Fruit fly (Drosophila melanogaster) whole organism, prepupa: ENCODE results near the gene CG43732.

ENCODE experiments used
- CG11294 ChIP-seq: fragments of 200-800 bp; sonication (Bioruptor generic); IDR thresholded peaks from 2 replicates; pipeline ENCODE4 v1.3.6; 2022; ENCODE audit warnings: missing biosample characterization, missing genetic modification characterization
- CG4318 ChIP-seq: fragments of 200-800 bp; sonication (Bioruptor generic); optimal IDR thresholded peaks from 3 replicates; lab custom pipeline; 2017; ENCODE audit warnings: missing biosample characterization, mild to moderate bottlenecking, missing genetic modification characterization
- CG6808 ChIP-seq: fragments of 200-800 bp; sonication (Bioruptor generic); optimal IDR thresholded peaks from 3 replicates; lab custom pipeline; 2017; ENCODE audit warnings: missing biosample characterization, missing genetic modification characterization, mild to moderate bottlenecking, moderate library complexity, missing genetic modification reagents
- CG8632 ChIP-seq: fragments of 200-800 bp; sonication (Bioruptor generic); optimal IDR thresholded peaks from 3 replicates; lab custom pipeline; 2016; ENCODE audit warnings: missing biosample characterization, missing genetic modification characterization
- CG9139 ChIP-seq: fragments of 200-800 bp; sonication (Bioruptor generic); optimal IDR thresholded peaks from 3 replicates; lab custom pipeline; 2017; ENCODE audit warnings: missing biosample characterization, mild to moderate bottlenecking, missing genetic modification characterization
- Hr4 ChIP-seq: fragments of 200-800 bp; sonication (Bioruptor generic); optimal IDR thresholded peaks from 3 replicates; lab custom pipeline; 2016; ENCODE audit warnings: missing biosample characterization, missing genetic modification characterization
- OdsH ChIP-seq: fragments of 200-800 bp; sonication (Bioruptor generic); optimal IDR thresholded peaks from 3 replicates; lab custom pipeline; 2016; ENCODE audit warnings: missing biosample characterization, missing genetic modification characterization
- Sox102F ChIP-seq: fragments of 200-800 bp; sonication (Bioruptor generic); optimal IDR thresholded peaks from 2 replicates; lab custom pipeline; 2016; ENCODE audit warnings: missing biosample characterization, mild to moderate bottlenecking, missing genetic modification characterization
- dac ChIP-seq: fragments of 200-800 bp; sonication (Bioruptor generic); optimal IDR thresholded peaks from 2 replicates; lab custom pipeline; 2017; ENCODE audit warnings: missing biosample characterization, mild to moderate bottlenecking, missing genetic modification characterization
- salr ChIP-seq, 2 experiments: fragments of 200-800 bp; sonication (Bioruptor generic); optimal IDR thresholded peaks; 3 replicates each; lab custom pipeline; 2016 to 2018; ENCODE audit warnings: missing biosample characterization in 2 of 2, missing genetic modification characterization in 2 of 2, mild to moderate bottlenecking in 1 of 2
- svp ChIP-seq: fragments of 200-800 bp; sonication (Bioruptor generic); peaks from one replicate; lab custom pipeline; 2016; ENCODE audit warnings: missing biosample characterization, missing genetic modification characterization

DNA sequence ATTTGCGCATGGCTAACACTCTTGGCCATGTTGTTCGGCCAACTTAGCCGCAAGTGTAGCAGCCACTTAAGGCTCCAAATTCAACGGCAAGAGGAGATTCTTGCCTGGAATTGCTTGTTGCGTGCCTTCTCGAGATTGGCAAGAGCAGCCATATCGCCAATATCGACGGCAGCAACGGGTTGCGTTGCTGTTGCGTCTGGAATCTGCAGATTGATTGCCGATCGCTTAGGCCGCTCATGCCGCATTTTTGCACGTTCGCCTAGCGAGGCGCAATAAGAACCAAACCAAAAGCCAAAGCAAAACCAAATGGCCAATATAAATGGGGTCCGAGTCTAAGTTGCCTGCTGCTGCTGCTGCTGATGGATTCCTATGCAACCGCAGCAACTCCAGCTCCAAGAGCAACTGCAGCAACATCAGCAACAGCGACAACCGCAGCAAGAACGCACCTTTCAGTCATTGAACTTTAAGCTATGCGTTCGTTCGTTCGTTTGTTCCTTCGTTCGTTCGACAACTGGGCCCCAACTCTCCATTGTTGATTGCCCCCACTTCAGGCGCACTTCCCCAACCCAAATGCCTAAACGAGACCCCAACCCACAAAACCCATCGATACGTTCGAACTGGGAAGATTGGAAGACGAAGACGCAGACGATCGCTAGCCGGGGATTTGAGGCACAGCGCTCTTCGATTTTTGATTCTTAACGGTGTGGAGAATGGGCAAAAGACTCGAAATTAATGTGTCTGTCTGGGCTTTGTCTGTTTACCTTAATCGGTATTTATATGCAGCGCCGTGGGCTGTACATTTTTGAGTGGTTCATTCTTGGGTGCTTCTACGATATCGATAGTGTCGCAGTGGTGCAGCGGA is 39.2 kb downstream of the CG43732 start:
- TF ChIP-seq svp (GFP tag; lab: Kevin White, UChicago) (no peak), Sox102F (GFP tag; lab: Kevin White, UChicago) (no peak), OdsH (GFP tag; lab: Kevin White, UChicago) (no peak), CG4318 (GFP tag; lab: Kevin White, UChicago) (no peak), CG8632 (no peak), CG11294 (GFP tag; lab: Robert Waterston, UW) (no peak), Hr4 (GFP tag; lab: Kevin White, UChicago) (no peak), salr (GFP tag; optimal IDR thresholded peaks at IDR 0.05; lab: Kevin White, UChicago) (no peak), CG6808 (GFP tag; lab: Kevin White, UChicago) (no peak), dac (no peak), CG9139 (GFP tag; lab: Kevin White, UChicago) (no peak)
